Worm (Caenorhabditis elegans): Measurements from ENCODE around the gene F48F7.5.

The F48F7.5 gene

DNA sequence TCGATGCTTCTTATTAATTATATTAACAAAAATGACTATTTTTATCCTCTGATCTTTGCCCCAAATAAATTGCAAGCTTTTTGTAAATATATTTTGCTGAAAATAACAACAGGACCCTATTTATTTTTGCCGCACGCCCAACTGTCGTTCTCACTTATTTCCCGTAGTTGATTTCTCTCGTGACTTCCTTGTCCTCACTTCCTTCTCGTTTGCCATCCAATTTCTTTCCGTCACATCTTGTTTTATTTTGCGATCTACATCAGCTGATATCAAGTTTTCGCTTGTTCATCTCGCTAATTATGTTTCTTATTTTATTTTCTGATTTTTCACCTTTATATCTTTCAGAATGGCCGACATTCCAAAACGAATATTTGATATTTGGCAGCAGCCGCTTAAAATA is at the start of gene F48F7.5:
Gene F48F7.5, plus strand, starts transcription at position 340 of the 400 bp plus-strand sequence.
- no peak for TF ChIP-seq fkh-2 (tag; optimal IDR thresholded peaks at IDR 0.05)
- TF ChIP-seq pha-4 (tag; optimal IDR thresholded peaks at IDR 0.05) = no peak
- TF ChIP-seq unc-62 (GFP tag; optimal IDR thresholded peaks at IDR 0.05) = peak; percentile 0
- TF ChIP-seq lsy-12 (tag; optimal IDR thresholded peaks at IDR 0.05) = no peak
- no peak for TF ChIP-seq unc-39 (tag; optimal IDR thresholded peaks at IDR 0.05)
- TF ChIP-seq lin-39 (tag; optimal IDR thresholded peaks at IDR 0.05) = peak; percentile 41
- TF ChIP-seq ama-1 (optimal IDR thresholded peaks at IDR 0.05) = peak; percentile 22
- peak; percentile 41 for TF ChIP-seq nfya-1 (tag; optimal IDR thresholded peaks at IDR 0.05; ENCODE audit: insufficient read depth)
- no peak for TF ChIP-seq ceh-16 (tag; optimal IDR thresholded peaks at IDR 0.05)
- TF ChIP-seq egl-27 (tag; optimal IDR thresholded peaks at IDR 0.05) = peak; percentile 4
- peak; percentile 73 for TF ChIP-seq elt-1 (tag; optimal IDR thresholded peaks at IDR 0.05)
- TF ChIP-seq nhr-43 (tag; optimal IDR thresholded peaks at IDR 0.05; ENCODE audit: poor library complexity, severe bottlenecking) = peak; percentile 70
- peak; percentile 29 for TF ChIP-seq tbx-2 (tag; optimal IDR thresholded peaks at IDR 0.05)
- TF ChIP-seq nhr-23 (tag; optimal IDR thresholded peaks at IDR 0.05) = peak; percentile 74
- TF ChIP-seq snpc-4 (tag; optimal IDR thresholded peaks at IDR 0.05) = peak; percentile 38
- TF ChIP-seq egl-5 (tag; optimal IDR thresholded peaks at IDR 0.05) = peak; percentile 52
- no peak for TF ChIP-seq ztf-11 (tag; optimal IDR thresholded peaks at IDR 0.05)
- peak; percentile 50 for TF ChIP-seq nhr-25 (tag; optimal IDR thresholded peaks at IDR 0.05)

DNA sequence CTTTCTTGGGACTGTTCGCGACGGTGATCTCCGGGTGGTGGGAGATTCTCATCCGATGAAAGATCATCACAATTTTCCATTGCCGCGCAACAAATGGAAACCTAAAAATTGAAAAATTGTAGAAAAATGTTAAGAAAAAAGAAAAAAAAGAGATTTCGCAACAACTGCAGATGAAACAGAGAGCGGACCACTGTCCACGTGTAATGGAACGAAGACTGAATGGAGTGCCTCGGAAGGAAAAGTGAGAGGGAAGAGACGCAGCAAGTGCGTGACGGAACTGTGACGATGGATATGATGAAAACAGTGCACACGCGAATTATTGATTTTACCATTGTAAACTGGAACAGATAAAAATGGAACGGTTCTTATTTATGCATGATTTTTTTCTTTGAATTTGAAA is 49.4 kb upstream of the F48F7.5 start, which contains the start of gene meg-2:
Gene meg-2, minus strand, starts transcription at position 101 of the 400 bp plus-strand sequence.
- TF ChIP-seq lin-39 (tag; optimal IDR thresholded peaks at IDR 0.05) (no peak), lin-15B (tag; optimal IDR thresholded peaks at IDR 0.05) (no peak), eor-1 (tag; optimal IDR thresholded peaks at IDR 0.05) (no peak), ceh-9 (tag; optimal IDR thresholded peaks at IDR 0.05) (no peak)

DNA sequence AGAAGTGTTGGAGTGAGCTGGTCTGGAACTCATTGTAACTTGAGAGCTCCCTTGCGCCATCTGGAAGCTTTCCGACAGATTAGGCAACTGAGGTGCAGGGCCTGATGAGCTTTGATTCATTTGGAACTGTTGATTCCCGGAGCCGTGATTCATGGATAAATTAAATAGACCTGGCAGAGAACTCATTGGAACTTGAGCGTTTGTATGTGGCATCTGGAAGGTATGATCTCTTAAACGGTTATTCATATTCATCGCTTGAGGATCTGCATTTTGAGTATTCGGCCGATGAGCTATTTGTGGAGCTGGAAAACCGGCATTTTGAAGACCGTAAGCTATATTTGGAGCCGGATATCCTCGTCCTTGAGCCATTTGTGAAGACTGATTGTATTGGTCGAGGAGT is 46.9 kb upstream of the F48F7.5 start:
- TF ChIP-seq skn-1 (tag; optimal IDR thresholded peaks at IDR 0.05) = peak; percentile 97
- no peak for TF ChIP-seq mml-1 (tag; optimal IDR thresholded peaks at IDR 0.05)
- no peak for TF ChIP-seq elt-1 (tag; optimal IDR thresholded peaks at IDR 0.05)

DNA sequence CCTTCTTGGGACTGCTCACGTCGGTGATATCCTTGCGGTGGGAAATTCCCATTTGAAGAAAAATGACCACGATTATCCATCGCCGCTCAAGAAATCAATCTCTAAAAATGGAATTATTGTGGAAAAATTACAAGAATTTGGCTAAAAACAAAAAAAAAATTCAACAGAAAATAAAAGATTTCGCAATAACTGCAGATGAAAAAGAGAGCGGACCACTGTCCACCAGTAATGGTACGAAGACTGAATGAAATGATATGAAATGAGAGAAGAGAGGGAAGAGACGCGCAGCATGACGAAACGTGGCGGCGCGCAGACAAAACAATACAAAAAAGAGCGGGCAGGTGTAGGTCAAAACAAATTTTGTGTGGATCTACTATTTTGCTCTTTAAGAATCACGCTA is 45.9 kb upstream of the F48F7.5 start, which contains the start of gene meg-1:
Gene meg-1, minus strand, starts transcription at position 101 of the 400 bp plus-strand sequence.
- no peak for TF ChIP-seq zag-1 (tag; optimal IDR thresholded peaks at IDR 0.05)
- no peak for TF ChIP-seq nhr-67 (tag; optimal IDR thresholded peaks at IDR 0.05)
- TF ChIP-seq egl-5 (tag; optimal IDR thresholded peaks at IDR 0.05) = no peak
- no peak for TF ChIP-seq nhr-23 (tag; optimal IDR thresholded peaks at IDR 0.05)
- TF ChIP-seq egl-27 (tag; optimal IDR thresholded peaks at IDR 0.05) = no peak
- TF ChIP-seq unc-62 (GFP tag; optimal IDR thresholded peaks at IDR 0.05) = no peak

DNA sequence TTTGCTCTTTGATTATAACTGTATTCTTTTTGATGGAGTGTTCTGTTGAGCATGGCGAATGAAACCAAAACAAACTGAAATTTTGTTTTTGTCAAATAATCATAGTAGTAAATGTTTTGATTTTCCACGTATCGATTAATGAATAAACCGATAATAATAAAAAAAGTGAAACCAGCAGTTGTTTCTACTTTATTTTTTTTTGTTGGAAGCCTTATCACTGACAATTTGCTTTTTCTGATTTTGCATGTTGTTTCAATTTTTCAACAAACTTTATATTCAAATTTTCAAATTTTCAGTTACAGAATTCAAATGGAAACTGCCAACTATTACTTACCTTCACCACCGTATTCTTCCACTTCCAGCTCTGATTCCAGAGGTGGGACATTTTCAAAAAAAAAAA is 40.9 kb upstream of the F48F7.5 start, which contains the start of gene elt-3:
Gene elt-3, plus strand, starts transcription at position 301 of the 400 bp plus-strand sequence.
- no peak for TF ChIP-seq aly-2 (tag; optimal IDR thresholded peaks at IDR 0.05)
- TF ChIP-seq nhr-11 (tag; optimal IDR thresholded peaks at IDR 0.05) = no peak
- no peak for TF ChIP-seq unc-62 (GFP tag; optimal IDR thresholded peaks at IDR 0.05)
- TF ChIP-seq egl-5 (tag; optimal IDR thresholded peaks at IDR 0.05) = no peak
- TF ChIP-seq daf-12 (tag; optimal IDR thresholded peaks at IDR 0.05) = no peak
- no peak for TF ChIP-seq nhr-237 (tag; optimal IDR thresholded peaks at IDR 0.05)
- no peak for TF ChIP-seq lin-15B (tag; optimal IDR thresholded peaks at IDR 0.05)
- TF ChIP-seq mdl-1 (tag; optimal IDR thresholded peaks at IDR 0.05) = no peak
- no peak for TF ChIP-seq ceh-9 (tag; optimal IDR thresholded peaks at IDR 0.05)
- TF ChIP-seq eor-1 (tag; optimal IDR thresholded peaks at IDR 0.05) = no peak
- TF ChIP-seq nhr-12 (tag; optimal IDR thresholded peaks at IDR 0.05) = no peak
- no peak for TF ChIP-seq zag-1 (tag; optimal IDR thresholded peaks at IDR 0.05)
- no peak for TF ChIP-seq sea-2 (GFP tag; optimal IDR thresholded peaks at IDR 0.05)
- TF ChIP-seq ceh-16 (tag; optimal IDR thresholded peaks at IDR 0.05) = no peak

DNA sequence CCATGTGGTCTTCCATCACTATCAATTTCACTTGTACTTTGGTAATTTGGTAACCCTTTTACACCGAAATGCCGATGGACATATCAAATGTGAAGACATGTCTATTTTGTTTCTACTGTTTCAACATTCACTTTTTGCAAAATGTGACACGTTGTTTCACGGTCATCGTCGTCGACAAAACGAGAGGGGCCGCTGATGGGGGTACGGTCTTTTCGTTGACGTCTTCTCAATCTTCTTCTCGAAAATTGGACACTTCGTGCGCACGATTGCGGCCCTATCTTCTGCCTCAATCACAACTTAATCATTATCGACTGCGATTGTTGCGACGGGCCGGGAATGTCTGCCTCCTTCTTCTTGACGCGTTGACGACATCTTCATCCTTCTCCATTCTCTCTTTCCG is 38.7 kb upstream of the F48F7.5 start:
- TF ChIP-seq elt-2 (tag; optimal IDR thresholded peaks at IDR 0.05) (no peak), nhr-77 (tag; optimal IDR thresholded peaks at IDR 0.05) (no peak), ama-1 (optimal IDR thresholded peaks at IDR 0.05) (no peak), skn-1 (tag; optimal IDR thresholded peaks at IDR 0.05) (no peak), unc-39 (tag; optimal IDR thresholded peaks at IDR 0.05) (no peak), lsy-12 (tag; optimal IDR thresholded peaks at IDR 0.05) (peak; percentile 21), unc-62 (GFP tag; optimal IDR thresholded peaks at IDR 0.05) (no peak), nhr-25 (tag; optimal IDR thresholded peaks at IDR 0.05) (peak; percentile 30), nhr-23 (tag; optimal IDR thresholded peaks at IDR 0.05) (peak; percentile 26), egl-5 (tag; optimal IDR thresholded peaks at IDR 0.05) (no peak), tbx-2 (tag; optimal IDR thresholded peaks at IDR 0.05) (no peak), sea-2 (GFP tag; optimal IDR thresholded peaks at IDR 0.05) (no peak), ztf-11 (tag; optimal IDR thresholded peaks at IDR 0.05) (no peak), elt-1 (tag; optimal IDR thresholded peaks at IDR 0.05) (no peak), ZK546.5 (tag; optimal IDR thresholded peaks at IDR 0.05) (no peak), nhr-237 (tag; optimal IDR thresholded peaks at IDR 0.05) (no peak), eor-1 (tag; optimal IDR thresholded peaks at IDR 0.05) (no peak), aly-2 (tag; optimal IDR thresholded peaks at IDR 0.05) (no peak), zag-1 (tag; optimal IDR thresholded peaks at IDR 0.05) (no peak), elt-3 (tag; optimal IDR thresholded peaks at IDR 0.05) (peak in 2 of 3 experiments; percentile 12 to 59), nhr-43 (tag; optimal IDR thresholded peaks at IDR 0.05; ENCODE audit: poor library complexity, severe bottlenecking) (peak; percentile 34), nhr-11 (tag; optimal IDR thresholded peaks at IDR 0.05) (no peak), nhr-12 (tag; optimal IDR thresholded peaks at IDR 0.05) (no peak), fkh-10 (GFP tag; optimal IDR thresholded peaks at IDR 0.05) (no peak), ceh-16 (tag; optimal IDR thresholded peaks at IDR 0.05) (no peak), ztf-4 (tag; optimal IDR thresholded peaks at IDR 0.05) (no peak), daf-12 (tag; optimal IDR thresholded peaks at IDR 0.05) (no peak), ceh-28 (tag; optimal IDR thresholded peaks at IDR 0.05) (no peak)

Data from whole organism, L3 larva.